Fruit fly (Drosophila melanogaster): ENCODE measurements around the gene CG34175.

The CG34175 gene

DNA sequence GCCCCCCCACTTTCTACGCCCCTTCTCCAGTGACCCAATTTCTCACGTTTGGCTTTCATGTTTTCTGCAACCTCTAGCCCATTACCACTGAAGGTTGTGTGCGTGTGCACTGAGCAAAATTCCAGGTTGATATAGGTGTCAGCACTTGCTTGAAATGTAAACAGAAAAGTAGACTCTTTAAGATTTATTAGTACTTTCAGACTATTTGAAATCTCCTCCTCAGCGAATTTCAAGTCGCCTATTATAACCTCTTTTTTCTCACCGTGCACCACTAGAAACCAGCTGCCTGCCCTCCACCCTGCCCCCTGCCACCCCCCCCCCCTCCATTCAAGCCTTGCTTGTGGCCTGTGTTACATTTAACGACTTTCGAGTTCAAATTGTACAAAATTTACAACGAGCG, 37.3 kb downstream of the CG34175 start (continued):
- peak; percentile 7 for TF ChIP-seq trem (tag; optimal IDR thresholded peaks at IDR 0.05)
- TF ChIP-seq Vsx1 (GFP tag; optimal IDR thresholded peaks at IDR 0.05) = no peak
- peak; percentile 54 for TF ChIP-seq CG2678 (tag; optimal IDR thresholded peaks at IDR 0.05)
- peak; percentile 37 for TF ChIP-seq az2 (GFP tag; optimal IDR thresholded peaks at IDR 0.05)
- no peak for TF ChIP-seq knrl (GFP tag; IDR thresholded peaks at IDR 0.05; ENCODE audit: partially characterized antibody)
- peak; percentile 72 for TF ChIP-seq CG17328 (GFP tag; IDR thresholded peaks at IDR 0.05)
- peak; percentile 12 to 39 for TF ChIP-seq chif (GFP tag; optimal IDR thresholded peaks at IDR 0.05)
- no peak for TF ChIP-seq CG13775 (GFP tag; optimal IDR thresholded peaks at IDR 0.05)
- TF ChIP-seq nerfin-2 (GFP tag; IDR thresholded peaks at IDR 0.05; ENCODE audit: partially characterized antibody) = no peak
- TF ChIP-seq CG12299 (tag; optimal IDR thresholded peaks at IDR 0.05) = no peak
- no peak for TF ChIP-seq CG8089 (GFP tag; optimal IDR thresholded peaks at IDR 0.05)
- no peak for TF ChIP-seq dm (GFP tag; optimal IDR thresholded peaks at IDR 0.05)
- TF ChIP-seq CG10321 (GFP tag; IDR thresholded peaks at IDR 0.05) = no peak
- no peak for TF ChIP-seq psq (GFP tag; optimal IDR thresholded peaks at IDR 0.05)
- no peak for TF ChIP-seq rib (GFP tag; IDR thresholded peaks at IDR 0.05)
- peak; percentile 41 for TF ChIP-seq CG15269 (tag; optimal IDR thresholded peaks at IDR 0.05)
- no peak for TF ChIP-seq Trl (optimal IDR thresholded peaks at IDR 0.05)
- no peak for TF ChIP-seq Trl (GFP tag; optimal IDR thresholded peaks at IDR 0.05)
- TF ChIP-seq cad (GFP tag; optimal IDR thresholded peaks at IDR 0.05) = no peak
- TF ChIP-seq BtbVII (GFP tag; optimal IDR thresholded peaks at IDR 0.05) = no peak
- TF ChIP-seq CTCF (GFP tag; optimal IDR thresholded peaks at IDR 0.05) = no peak
- no peak for TF ChIP-seq Taf1 (GFP tag; IDR thresholded peaks at IDR 0.05)
- TF ChIP-seq NfI (GFP tag; optimal IDR thresholded peaks at IDR 0.05) = peak; percentile 31
- TF ChIP-seq run (tag; optimal IDR thresholded peaks at IDR 0.05) = no peak
- peak; percentile 27 for TF ChIP-seq CG10654 (GFP tag; optimal IDR thresholded peaks at IDR 0.05)
- TF ChIP-seq trh (GFP tag; optimal IDR thresholded peaks at IDR 0.05) = no peak
- TF ChIP-seq CG14667 (GFP tag; IDR thresholded peaks at IDR 0.05) = peak; percentile 55
- TF ChIP-seq CG2116 (GFP tag; optimal IDR thresholded peaks at IDR 0.05) = no peak
- TF ChIP-seq CG1024 (GFP tag; IDR thresholded peaks at IDR 0.05) = peak; percentile 40; the same call in 1 of the 2 replicates
- TF ChIP-seq ap (GFP tag; IDR thresholded peaks at IDR 0.05) = peak; percentile 35; the same call in 1 of the 2 replicates
- peak; percentile 52; the same call in 1 of the 2 replicates for TF ChIP-seq peb (GFP tag; IDR thresholded peaks at IDR 0.05)
- no peak for TF ChIP-seq Kr (GFP tag; optimal IDR thresholded peaks at IDR 0.05)
- TF ChIP-seq CG5180 (GFP tag; optimal IDR thresholded peaks at IDR 0.05) = peak; percentile 26
- no peak for TF ChIP-seq CG17186 (GFP tag; optimal IDR thresholded peaks at IDR 0.05)
- no peak for TF ChIP-seq Sry-δ (GFP tag; optimal IDR thresholded peaks at IDR 0.05)
- TF ChIP-seq CG42726 (GFP tag; IDR thresholded peaks at IDR 0.05; ENCODE audit: partially characterized antibody) = no peak
- TF ChIP-seq sqz (GFP tag; optimal IDR thresholded peaks at IDR 0.05) = no peak
- no peak for TF ChIP-seq twi (tag; optimal IDR thresholded peaks at IDR 0.05)
- TF ChIP-seq MBD-R2 (GFP tag; IDR thresholded peaks at IDR 0.05) = no peak; the same call in 1 of the 2 replicates
- no peak for TF ChIP-seq luna (GFP tag; optimal IDR thresholded peaks at IDR 0.05)
- TF ChIP-seq gcm2 (GFP tag; optimal IDR thresholded peaks at IDR 0.05) = no peak
- no peak for TF ChIP-seq CG2889 (GFP tag; IDR thresholded peaks at IDR 0.05)
- no peak for TF ChIP-seq Dfd (GFP tag; optimal IDR thresholded peaks at IDR 0.05)
- peak; percentile 9 for TF ChIP-seq chn (GFP tag; optimal IDR thresholded peaks at IDR 0.05)
- no peak for TF ChIP-seq Hey (tag; optimal IDR thresholded peaks at IDR 0.05)
- peak; percentile 13 for TF ChIP-seq CoRest (tag; optimal IDR thresholded peaks at IDR 0.05)
- no peak for TF ChIP-seq D (optimal IDR thresholded peaks at IDR 0.05)
- TF ChIP-seq D (GFP tag; optimal IDR thresholded peaks at IDR 0.05) = peak; percentile 45
- TF ChIP-seq oc (tag; optimal IDR thresholded peaks at IDR 0.05) = peak; percentile 4
- peak; percentile 58; the same call in 1 of the 2 replicates for TF ChIP-seq chm (GFP tag; IDR thresholded peaks at IDR 0.05)
- TF ChIP-seq grn (GFP tag; optimal IDR thresholded peaks at IDR 0.05) = no peak
- peak in 1 of 2 experiments; percentile 65 for TF ChIP-seq bsh (GFP tag; optimal IDR thresholded peaks at IDR 0.05)
- TF ChIP-seq zfh2 (GFP tag; optimal IDR thresholded peaks at IDR 0.05) = no peak
